Worm (Caenorhabditis elegans) whole organism, L1 larva: Measurements from ENCODE around the gene B0244.6.

ENCODE experiments used
- C04F5.9 ChIP-seq: sonication (generic microtip); optimal IDR thresholded peaks from 2 replicates; lab custom pipeline; 2016; ENCODE audit warnings: missing genetic modification characterization, missing compliant biosample characterization
- C16A3.4 ChIP-seq: fragments of 150-350 bp; optimal IDR thresholded peaks from 2 replicates; lab custom pipeline; 2014; ENCODE audit warnings: missing biosample characterization, missing genetic modification characterization
- C34B4.2 ChIP-seq: sonication (generic microtip); optimal IDR thresholded peaks from 2 replicates; lab custom pipeline; 2017; ENCODE audit warnings: mild to moderate bottlenecking, missing genetic modification characterization, missing compliant biosample characterization
- F16B12.6 ChIP-seq: fragments of 150-350 bp; optimal IDR thresholded peaks from 2 replicates; lab custom pipeline; 2014; ENCODE audit warnings: missing biosample characterization, missing genetic modification characterization
- aly-2 ChIP-seq: fragments of 150-350 bp; optimal IDR thresholded peaks from 2 replicates; lab custom pipeline; 2014; ENCODE audit warnings: missing biosample characterization, missing genetic modification characterization
- ama-1 ChIP-seq: fragments of 150-350 bp; optimal IDR thresholded peaks from 2 replicates; lab custom pipeline; 2014
- blmp-1 ChIP-seq: fragments of 150-350 bp; optimal IDR thresholded peaks from 2 replicates; lab custom pipeline; 2014; ENCODE audit warnings: missing biosample characterization, missing genetic modification characterization
- ceh-63 ChIP-seq: fragments of 200-800 bp; sonication (Bioruptor generic); optimal IDR thresholded peaks from 2 replicates; lab custom pipeline; 2018; ENCODE audit warnings: mild to moderate bottlenecking, missing genetic modification characterization, missing compliant biosample characterization
- ceh-82 ChIP-seq, 3 experiments: fragments of 150-350 bp in 1 of 3; sonication (generic microtip) in 2 of 3; optimal IDR thresholded peaks; 2 replicates each; lab custom pipeline; 2014 to 2017; ENCODE audit warnings: missing biosample characterization in 3 of 3, missing genetic modification characterization in 3 of 3
- ceh-88 ChIP-seq: fragments of 200-800 bp; sonication (Bioruptor generic); IDR thresholded peaks from 2 replicates; pipeline ENCODE4 v1.3.6; 2022; ENCODE audit warnings: missing genetic modification characterization, missing compliant biosample characterization
- ceh-90 ChIP-seq: sonication (generic microtip); optimal IDR thresholded peaks from 2 replicates; lab custom pipeline; 2016; ENCODE audit warnings: missing genetic modification characterization, missing compliant biosample characterization
- ces-1 ChIP-seq: fragments of 150-350 bp; optimal IDR thresholded peaks from 2 replicates; lab custom pipeline; 2014; ENCODE audit warnings: missing biosample characterization, missing genetic modification reagents, missing genetic modification characterization
- dpl-1 ChIP-seq, 3 experiments: fragments of 150-350 bp in 2 of 3; sonication (generic microtip) in 1 of 3; optimal IDR thresholded peaks; 2 replicates each; lab custom pipeline; 2014 to 2017; ENCODE audit warnings: missing biosample characterization in 3 of 3, missing genetic modification characterization in 3 of 3, missing genetic modification reagents in 3 of 3
- dsc-1 ChIP-seq: sonication (generic microtip); optimal IDR thresholded peaks from 2 replicates; lab custom pipeline; 2016; ENCODE audit warnings: mild to moderate bottlenecking, missing genetic modification characterization, missing compliant biosample characterization
- efl-1 ChIP-seq, 4 experiments: fragments of 150-350 bp; optimal IDR thresholded peaks in 3 of 4; peaks in 1 of 4; 1 replicate in 1 of 4; 2 replicates in 3 of 4; lab custom pipeline; 2014; ENCODE audit warnings: missing biosample characterization in 2 of 4, missing genetic modification characterization in 2 of 4, missing genetic modification reagents in 2 of 4
- egl-27 ChIP-seq, 2 experiments: fragments of 150-350 bp in 1 of 2; sonication (generic microtip); optimal IDR thresholded peaks; 3 replicates each; lab custom pipeline; 2017 to 2018; ENCODE audit warnings: missing biosample characterization in 2 of 2, missing genetic modification characterization in 2 of 2, missing genetic modification reagents in 2 of 2
- elt-2 ChIP-seq: sonication (generic microtip); optimal IDR thresholded peaks from 2 replicates; lab custom pipeline; 2016; ENCODE audit warnings: missing genetic modification characterization, mild to moderate bottlenecking, inconsistent platforms, missing compliant biosample characterization, missing genetic modification reagents
- elt-3 ChIP-seq, 6 experiments: fragments of 150-350 bp in 1 of 6; sonication (generic microtip); optimal IDR thresholded peaks; 2 replicates each; lab custom pipeline; 2017 to 2018; ENCODE audit warnings: missing biosample characterization in 6 of 6, missing genetic modification characterization in 6 of 6, inconsistent platforms in 1 of 6
- ets-5 ChIP-seq: fragments of 200-800 bp; sonication (Bioruptor generic); IDR thresholded peaks from 2 replicates; pipeline ENCODE4 v1.3.6; 2022; ENCODE audit warnings: missing genetic modification characterization, missing compliant biosample characterization
- fkh-10 ChIP-seq: sonication (generic microtip); optimal IDR thresholded peaks from 2 replicates; lab custom pipeline; 2017; ENCODE audit warnings: missing biosample characterization, missing genetic modification reagents, missing genetic modification characterization
- fkh-4 ChIP-seq: sonication (generic microtip); optimal IDR thresholded peaks from 2 replicates; lab custom pipeline; 2016; ENCODE audit warnings: missing compliant biosample characterization, missing genetic modification characterization, borderline replicate concordance
- fkh-8 ChIP-seq: sonication (generic microtip); optimal IDR thresholded peaks from 2 replicates; lab custom pipeline; 2016; ENCODE audit warnings: mild to moderate bottlenecking, missing genetic modification characterization, missing compliant biosample characterization
- fos-1 ChIP-seq: fragments of 150-350 bp; optimal IDR thresholded peaks from 2 replicates; lab custom pipeline; 2014; ENCODE audit warnings: missing biosample characterization, missing genetic modification characterization
- grh-1 ChIP-seq: fragments of 200-800 bp; sonication (Bioruptor generic); IDR thresholded peaks from 2 replicates; pipeline ENCODE4 v1.3.6; 2022; ENCODE audit warnings: missing genetic modification reagents, missing genetic modification characterization, missing compliant biosample characterization
- hpl-2 ChIP-seq: fragments of 150-350 bp; optimal IDR thresholded peaks from 2 replicates; lab custom pipeline; 2014; ENCODE audit warnings: missing biosample characterization, missing genetic modification reagents, missing genetic modification characterization
- isw-1 ChIP-seq: fragments of 200-800 bp; sonication (Bioruptor generic); IDR thresholded peaks from 2 replicates; pipeline ENCODE4 v1.3.6; 2022; ENCODE audit warnings: missing genetic modification characterization, missing compliant biosample characterization
- jun-1 ChIP-seq: fragments of 150-350 bp; optimal IDR thresholded peaks from 2 replicates; lab custom pipeline; 2014; ENCODE audit warnings: missing biosample characterization, missing genetic modification reagents, missing genetic modification characterization
- lin-13 ChIP-seq: fragments of 150-350 bp; optimal IDR thresholded peaks from 2 replicates; lab custom pipeline; 2014; ENCODE audit warnings: missing biosample characterization, missing genetic modification reagents, missing genetic modification characterization
- lin-15B ChIP-seq: fragments of 150-350 bp; sonication (generic microtip); optimal IDR thresholded peaks from 3 replicates; lab custom pipeline; 2014; ENCODE audit warnings: missing biosample characterization, missing genetic modification characterization
- lin-39 ChIP-seq: fragments of 150-350 bp; optimal IDR thresholded peaks from 2 replicates; lab custom pipeline; 2014; ENCODE audit warnings: missing biosample characterization, missing genetic modification reagents, missing genetic modification characterization
- mdl-1 ChIP-seq, 2 experiments: fragments of 150-350 bp; optimal IDR thresholded peaks; 2 replicates each; lab custom pipeline; 2014 to 2017; ENCODE audit warnings: missing biosample characterization in 2 of 2, missing genetic modification characterization in 2 of 2, inconsistent platforms in 1 of 2
- mef-2 ChIP-seq: fragments of 150-350 bp; optimal IDR thresholded peaks from 2 replicates; lab custom pipeline; 2014; ENCODE audit warnings: missing biosample characterization, missing genetic modification characterization
- mep-1 ChIP-seq: fragments of 150-350 bp; optimal IDR thresholded peaks from 2 replicates; lab custom pipeline; 2014; ENCODE audit warnings: missing biosample characterization, missing genetic modification characterization
- nhr-12 ChIP-seq: sonication (generic microtip); optimal IDR thresholded peaks from 2 replicates; lab custom pipeline; 2017; ENCODE audit warnings: missing biosample characterization, missing genetic modification characterization
- nhr-20 ChIP-seq: sonication (generic microtip); optimal IDR thresholded peaks from 2 replicates; lab custom pipeline; 2016; ENCODE audit warnings: mild to moderate bottlenecking, missing genetic modification characterization, missing compliant biosample characterization
- nhr-28 ChIP-seq: fragments of 150-350 bp; optimal IDR thresholded peaks from 2 replicates; lab custom pipeline; 2014; ENCODE audit warnings: missing biosample characterization, missing genetic modification characterization
- nhr-47 ChIP-seq: sonication (generic microtip); optimal IDR thresholded peaks from 2 replicates; lab custom pipeline; 2016; ENCODE audit warnings: mild to moderate bottlenecking, missing genetic modification characterization, moderate library complexity, missing compliant biosample characterization
- nhr-71 ChIP-seq: sonication (generic microtip); optimal IDR thresholded peaks from 2 replicates; lab custom pipeline; 2016; ENCODE audit warnings: mild to moderate bottlenecking, missing genetic modification characterization, moderate library complexity, missing compliant biosample characterization
- nhr-76 ChIP-seq: sonication (generic microtip); optimal IDR thresholded peaks from 2 replicates; lab custom pipeline; 2017; ENCODE audit warnings: missing biosample characterization, missing genetic modification characterization
- nhr-84 ChIP-seq: sonication (generic microtip); optimal IDR thresholded peaks from 2 replicates; lab custom pipeline; 2017; ENCODE audit warnings: missing biosample characterization, missing genetic modification characterization
- nhr-85 ChIP-seq: sonication (generic microtip); peaks from one replicate; lab custom pipeline; 2016; ENCODE audit warnings: missing genetic modification characterization, inconsistent platforms, missing compliant biosample characterization
- nhr-90 ChIP-seq: sonication (generic microtip); optimal IDR thresholded peaks from 2 replicates; lab custom pipeline; 2016; ENCODE audit warnings: mild to moderate bottlenecking, missing genetic modification characterization, missing compliant biosample characterization; ENCODE audit not compliant: poor library complexity
- pag-3 ChIP-seq: sonication (generic microtip); optimal IDR thresholded peaks from 2 replicates; lab custom pipeline; 2017; ENCODE audit warnings: missing genetic modification characterization, mild to moderate bottlenecking, missing compliant biosample characterization, antibody characterized with exemption, borderline replicate concordance; ENCODE audit not compliant: insufficient read depth
- pqm-1 ChIP-seq: sonication (generic microtip); optimal IDR thresholded peaks from 3 replicates; lab custom pipeline; 2017; ENCODE audit warnings: missing biosample characterization, missing genetic modification characterization
- rnt-1 ChIP-seq: sonication (generic microtip); optimal IDR thresholded peaks from 2 replicates; lab custom pipeline; 2016; ENCODE audit warnings: mild to moderate bottlenecking, missing genetic modification characterization, moderate library complexity, missing compliant biosample characterization
- snu-23 ChIP-seq: sonication (generic microtip); optimal IDR thresholded peaks from 2 replicates; lab custom pipeline; 2016; ENCODE audit warnings: missing genetic modification characterization, missing compliant biosample characterization
- sox-4 ChIP-seq: sonication (generic microtip); optimal IDR thresholded peaks from 2 replicates; lab custom pipeline; 2016; ENCODE audit warnings: missing genetic modification characterization, missing compliant biosample characterization
- swsn-7 ChIP-seq: sonication (generic microtip); optimal IDR thresholded peaks from 2 replicates; lab custom pipeline; 2016; ENCODE audit warnings: missing genetic modification characterization, missing compliant biosample characterization
- tbx-2 ChIP-seq: sonication (generic microtip); optimal IDR thresholded peaks from 2 replicates; lab custom pipeline; 2016; ENCODE audit warnings: missing genetic modification characterization, missing compliant biosample characterization
- tlp-1 ChIP-seq: fragments of 150-350 bp; optimal IDR thresholded peaks from 2 replicates; lab custom pipeline; 2014; ENCODE audit warnings: missing biosample characterization, missing genetic modification characterization
- unc-86 ChIP-seq: sonication (generic microtip); optimal IDR thresholded peaks from 2 replicates; lab custom pipeline; 2016; ENCODE audit warnings: missing genetic modification characterization, missing compliant biosample characterization
- xbp-1 ChIP-seq: sonication (generic microtip); optimal IDR thresholded peaks from 2 replicates; lab custom pipeline; 2016; ENCODE audit warnings: missing genetic modification characterization, missing compliant biosample characterization
- zag-1 ChIP-seq: fragments of 150-350 bp; optimal IDR thresholded peaks from 2 replicates; lab custom pipeline; 2014; ENCODE audit warnings: missing biosample characterization, missing genetic modification characterization

Gene B0244.6

DNA sequence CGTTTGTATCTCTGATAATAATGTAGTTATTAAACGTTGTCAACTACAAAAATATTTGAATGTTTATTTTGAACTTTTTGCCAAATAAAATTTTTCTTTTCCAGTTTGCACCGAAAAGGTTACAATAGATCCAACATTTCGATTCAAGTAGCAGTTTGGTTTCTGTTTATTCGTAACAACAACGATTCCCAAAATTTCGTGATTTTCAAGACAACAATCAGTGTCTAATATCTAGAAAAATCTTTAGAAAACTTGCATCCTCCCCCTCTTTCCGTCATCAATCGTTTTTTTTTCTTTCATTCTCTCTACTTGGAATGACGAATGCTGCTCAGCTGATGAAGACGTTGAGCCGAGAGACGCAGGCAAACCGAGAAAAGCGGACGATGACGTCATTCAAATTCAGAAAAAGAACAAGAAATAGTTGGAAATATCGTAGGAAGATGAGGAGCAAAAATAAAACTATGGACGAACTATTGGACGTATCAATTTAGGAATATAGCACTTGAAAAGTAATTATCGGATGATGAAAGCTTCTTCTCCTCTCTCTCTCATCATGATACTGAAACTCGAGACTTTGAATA is 20.8 kb downstream of the B0244.6 start:
- TF ChIP-seq nhr-12 (tag; lab: Kevin White, UChicago) (no peak), swsn-7 (peak; percentile 77), tbx-2 (tag; lab: Kevin White, UChicago) (peak; percentile 49), dpl-1 (GFP tag; optimal IDR thresholded peaks at IDR 0.05; lab: Kevin White, UChicago) (peak in 1 of 3 experiments; percentile 35), nhr-71 (peak; percentile 91), unc-86 (peak; percentile 81), tlp-1 (tag; lab: Kevin White, UChicago) (no peak), sox-4 (tag; lab: Kevin White, UChicago) (peak; percentile 72), ceh-90 (tag; lab: Kevin White, UChicago) (no peak), fkh-4 (tag; lab: Kevin White, UChicago) (no peak), lin-13 (peak; percentile 42), ceh-63 (GFP tag; lab: Kevin White, UChicago) (peak; percentile 57), ceh-88 (GFP tag; lab: Robert Waterston, UW) (0 out of 2 replicates have a peak, but pooled peaks have one; percentile 7), isw-1 (peak; percentile 19; the same call in 1 of the 2 replicates), nhr-84 (no peak), ama-1 (lab: Kevin White, UChicago) (no peak), nhr-20 (tag; lab: Kevin White, UChicago) (peak; percentile 37), nhr-85 (no peak), fkh-8 (tag; lab: Kevin White, UChicago) (peak; percentile 97), nhr-28 (tag; lab: Kevin White, UChicago) (no peak), ces-1 (GFP tag; lab: Kevin White, UChicago) (no peak), egl-27 (tag; optimal IDR thresholded peaks at IDR 0.05; lab: Kevin White, UChicago) (peak in 1 of 2 experiments; percentile 37), hpl-2 (no peak), fos-1 (tag; lab: Kevin White, UChicago) (peak; percentile 57), C34B4.2 (tag; lab: Kevin White, UChicago) (no peak), F16B12.6 (tag; lab: Kevin White, UChicago) (no peak), nhr-90 (tag; lab: Kevin White, UChicago) (no peak), ceh-82 (tag; optimal IDR thresholded peaks at IDR 0.05; lab: Kevin White, UChicago) (peak; percentile 24 to 43 (median 24)), C04F5.9 (tag; lab: Kevin White, UChicago) (no peak), jun-1 (tag; lab: Kevin White, UChicago) (no peak), zag-1 (tag; lab: Kevin White, UChicago) (no peak), aly-2 (tag; lab: Kevin White, UChicago) (no peak), ets-5 (GFP tag; lab: Robert Waterston, UW) (no peak), elt-2 (tag; lab: Kevin White, UChicago) (no peak), pqm-1 (no peak), mef-2 (tag; lab: Kevin White, UChicago) (peak; percentile 74), mep-1 (tag; lab: Kevin White, UChicago) (peak; percentile 62), snu-23 (GFP tag; lab: Kevin White, UChicago) (peak; percentile 27), lin-15B (tag; lab: Kevin White, UChicago) (no peak), lin-39 (tag; lab: Kevin White, UChicago) (no peak), C16A3.4 (tag; lab: Kevin White, UChicago) (peak; percentile 10), rnt-1 (tag; lab: Kevin White, UChicago) (no peak), pag-3 (tag; lab: Kevin White, UChicago) (no peak), mdl-1 (tag; optimal IDR thresholded peaks at IDR 0.05; lab: Kevin White, UChicago) (no peak), efl-1 (optimal IDR thresholded peaks at IDR 0.05; lab: Kevin White, UChicago) (peak; percentile 23 to 33), efl-1 (GFP tag; optimal IDR thresholded peaks at IDR 0.05 in 1 of 2; lab: Kevin White, UChicago) (peak in 1 of 2 experiments; percentile 19), dsc-1 (tag; lab: Kevin White, UChicago) (peak; percentile 74), blmp-1 (tag; lab: Kevin White, UChicago) (no peak), xbp-1 (tag; lab: Kevin White, UChicago) (peak; percentile 60), grh-1 (no peak), nhr-76 (tag; lab: Kevin White, UChicago) (no peak), nhr-47 (peak; percentile 82), fkh-10 (GFP tag; lab: Kevin White, UChicago) (peak; percentile 74), elt-3 (tag; optimal IDR thresholded peaks at IDR 0.05; lab: Kevin White, UChicago) (no peak)
